Worm (Caenorhabditis elegans) whole organism, late embryonic: ENCODE data around the gene egl-3.

Experiments
- C08G9.2 ChIP-seq: sonication (generic microtip); optimal IDR thresholded peaks from 2 replicates; lab custom pipeline; 2016; ENCODE audit warnings: mild to moderate bottlenecking, missing genetic modification characterization, moderate library complexity, missing compliant biosample characterization
- F13H6.1 ChIP-seq: sonication (generic microtip); optimal IDR thresholded peaks from 2 replicates; lab custom pipeline; 2016; ENCODE audit warnings: missing genetic modification characterization, missing compliant biosample characterization
- K02D7.2 ChIP-seq: sonication (generic microtip); optimal IDR thresholded peaks from 2 replicates; lab custom pipeline; 2017; ENCODE audit warnings: mild to moderate bottlenecking, missing genetic modification characterization, missing compliant biosample characterization
- T23F11.4 ChIP-seq: fragments of 200-800 bp; sonication (Bioruptor generic); optimal IDR thresholded peaks from 2 replicates; lab custom pipeline; 2018; ENCODE audit warnings: mild to moderate bottlenecking, missing genetic modification characterization, missing compliant biosample characterization
- ahr-1 ChIP-seq: sonication (generic microtip); optimal IDR thresholded peaks from 2 replicates; lab custom pipeline; 2016; ENCODE audit warnings: missing genetic modification characterization, missing compliant biosample characterization
- ama-1 ChIP-seq: fragments of 150-350 bp; optimal IDR thresholded peaks from 2 replicates; lab custom pipeline; 2014
- ceh-18 ChIP-seq: sonication (generic microtip); optimal IDR thresholded peaks from 2 replicates; lab custom pipeline; 2016; ENCODE audit warnings: missing genetic modification characterization, missing compliant biosample characterization
- ceh-19 ChIP-seq: fragments of 200-800 bp; sonication (Bioruptor generic); optimal IDR thresholded peaks from 2 replicates; lab custom pipeline; 2018; ENCODE audit warnings: mild to moderate bottlenecking, missing genetic modification characterization, missing compliant biosample characterization
- ceh-22 ChIP-seq: sonication (generic microtip); optimal IDR thresholded peaks from 2 replicates; lab custom pipeline; 2017; ENCODE audit warnings: missing biosample characterization, missing genetic modification characterization
- ceh-24 ChIP-seq: sonication (generic microtip); optimal IDR thresholded peaks from 2 replicates; lab custom pipeline; 2016; ENCODE audit warnings: mild to moderate bottlenecking, missing genetic modification characterization, missing compliant biosample characterization
- ceh-34 ChIP-seq: sonication (generic microtip); optimal IDR thresholded peaks from 2 replicates; lab custom pipeline; 2016; ENCODE audit warnings: mild to moderate bottlenecking, missing genetic modification characterization, missing compliant biosample characterization
- ceh-45 ChIP-seq: fragments of 200-800 bp; sonication (Bioruptor generic); IDR thresholded peaks from 2 replicates; pipeline ENCODE4 v1.3.6; 2022; ENCODE audit warnings: missing genetic modification reagents, missing genetic modification characterization, missing compliant biosample characterization
- ceh-48 ChIP-seq: sonication (generic microtip); optimal IDR thresholded peaks from 2 replicates; lab custom pipeline; 2016; ENCODE audit warnings: missing genetic modification characterization, inconsistent platforms, missing compliant biosample characterization
- ceh-9 ChIP-seq: sonication (generic microtip); optimal IDR thresholded peaks from 2 replicates; lab custom pipeline; 2016; ENCODE audit warnings: mild to moderate bottlenecking, missing genetic modification characterization, inconsistent platforms, missing compliant biosample characterization
- che-1 ChIP-seq: sonication (generic microtip); optimal IDR thresholded peaks from 2 replicates; lab custom pipeline; 2016; ENCODE audit warnings: mild to moderate bottlenecking, missing genetic modification characterization, missing compliant biosample characterization
- elt-2 ChIP-seq: sonication (generic microtip); optimal IDR thresholded peaks from 2 replicates; lab custom pipeline; 2016; ENCODE audit warnings: missing genetic modification reagents, missing genetic modification characterization, missing compliant biosample characterization
- elt-4 ChIP-seq: sonication (generic microtip); optimal IDR thresholded peaks from 2 replicates; lab custom pipeline; 2016; ENCODE audit warnings: missing genetic modification characterization, missing compliant biosample characterization
- fkh-6 ChIP-seq: sonication (generic microtip); optimal IDR thresholded peaks from 2 replicates; lab custom pipeline; 2016; ENCODE audit warnings: missing genetic modification characterization, missing compliant biosample characterization
- hlh-13 ChIP-seq: fragments of 200-800 bp; sonication (Bioruptor generic); optimal IDR thresholded peaks from 2 replicates; lab custom pipeline; 2018; ENCODE audit warnings: mild to moderate bottlenecking, missing genetic modification characterization, missing compliant biosample characterization
- hlh-15 ChIP-seq: sonication (generic microtip); optimal IDR thresholded peaks from 2 replicates; lab custom pipeline; 2016; ENCODE audit warnings: missing genetic modification characterization, missing compliant biosample characterization
- hlh-30 ChIP-seq: sonication (generic microtip); optimal IDR thresholded peaks from 2 replicates; lab custom pipeline; 2017; ENCODE audit warnings: antibody characterized with exemption, missing genetic modification characterization, missing compliant biosample characterization; ENCODE audit not compliant: insufficient read depth
- hlh-6 ChIP-seq: sonication (generic microtip); optimal IDR thresholded peaks from 2 replicates; lab custom pipeline; 2016; ENCODE audit warnings: missing genotype, missing genetic modification characterization, missing compliant biosample characterization
- lim-6 ChIP-seq: sonication (generic microtip); optimal IDR thresholded peaks from 2 replicates; lab custom pipeline; 2016; ENCODE audit warnings: missing genetic modification characterization, missing compliant biosample characterization
- madf-2 ChIP-seq: sonication (generic microtip); optimal IDR thresholded peaks from 2 replicates; lab custom pipeline; 2017; ENCODE audit warnings: missing genetic modification characterization, missing compliant biosample characterization
- mec-3 ChIP-seq: sonication (generic microtip); optimal IDR thresholded peaks from 2 replicates; lab custom pipeline; 2016; ENCODE audit warnings: borderline replicate concordance, missing genetic modification characterization, missing compliant biosample characterization
- nfya-1 ChIP-seq: sonication (generic microtip); optimal IDR thresholded peaks from 2 replicates; lab custom pipeline; 2017; ENCODE audit warnings: missing genetic modification characterization, mild to moderate bottlenecking, missing compliant biosample characterization, antibody characterized with exemption, moderate library complexity
- nhr-232 ChIP-seq: sonication (generic microtip); optimal IDR thresholded peaks from 2 replicates; lab custom pipeline; 2016; ENCODE audit warnings: missing genetic modification characterization, missing compliant biosample characterization
- npax-4 ChIP-seq: sonication (generic microtip); optimal IDR thresholded peaks from 2 replicates; lab custom pipeline; 2016; ENCODE audit warnings: missing genetic modification characterization, missing compliant biosample characterization
- pag-3 ChIP-seq: sonication (generic microtip); optimal IDR thresholded peaks from 2 replicates; lab custom pipeline; 2016; ENCODE audit warnings: missing compliant biosample characterization, missing genetic modification characterization, borderline replicate concordance
- pha-4 ChIP-seq: fragments of 150-350 bp; optimal IDR thresholded peaks from 2 replicates; lab custom pipeline; 2018; ENCODE audit warnings: missing biosample characterization, missing genetic modification reagents, missing genetic modification characterization
- pqm-1 ChIP-seq: sonication (generic microtip); optimal IDR thresholded peaks from 2 replicates; lab custom pipeline; 2016; ENCODE audit warnings: missing genetic modification characterization, missing compliant biosample characterization
- pros-1 ChIP-seq: fragments of 150-350 bp; optimal IDR thresholded peaks from 2 replicates; lab custom pipeline; 2014; ENCODE audit warnings: missing biosample characterization, missing genetic modification reagents, missing genetic modification characterization
- ref-2 ChIP-seq: sonication (generic microtip); optimal IDR thresholded peaks from 2 replicates; lab custom pipeline; 2016; ENCODE audit warnings: missing genetic modification characterization, missing compliant biosample characterization
- rnt-1 ChIP-seq: sonication (generic microtip); optimal IDR thresholded peaks from 2 replicates; lab custom pipeline; 2016; ENCODE audit warnings: missing genetic modification characterization, missing compliant biosample characterization
- sdc-2 ChIP-seq: sonication (generic microtip); optimal IDR thresholded peaks from 2 replicates; lab custom pipeline; 2016; ENCODE audit warnings: missing genotype, missing genetic modification characterization, missing compliant biosample characterization
- syd-9 ChIP-seq: sonication (generic microtip); optimal IDR thresholded peaks from 2 replicates; lab custom pipeline; 2016; ENCODE audit warnings: mild to moderate bottlenecking, missing genetic modification characterization, moderate library complexity, missing compliant biosample characterization
- unc-86 ChIP-seq: sonication (generic microtip); optimal IDR thresholded peaks from 2 replicates; lab custom pipeline; 2016; ENCODE audit warnings: missing genetic modification characterization, missing compliant biosample characterization
- zip-5 ChIP-seq: sonication (generic microtip); optimal IDR thresholded peaks from 2 replicates; lab custom pipeline; 2016; ENCODE audit warnings: missing genetic modification characterization, missing compliant biosample characterization

The egl-3 gene

ce11 chrV:10173653-10174052 is at the start of gene egl-3:
Gene egl-3, minus strand, starts transcription at chrV:10173753.
- no peak for TF ChIP-seq ceh-22 (tag; lab: Kevin White, UChicago)
- TF ChIP-seq T23F11.4 = no peak
- TF ChIP-seq nfya-1 (tag; lab: Kevin White, UChicago) = no peak
- TF ChIP-seq C08G9.2 (tag; lab: Kevin White, UChicago) = no peak
- no peak for TF ChIP-seq hlh-13 (GFP tag; lab: Kevin White, UChicago)
- no peak for TF ChIP-seq ama-1 (lab: Kevin White, UChicago)
- TF ChIP-seq hlh-6 (tag; lab: Kevin White, UChicago) = no peak
- no peak for TF ChIP-seq elt-2
- TF ChIP-seq ref-2 (tag; lab: Kevin White, UChicago) = no peak
- no peak for TF ChIP-seq ceh-19 (GFP tag; lab: Kevin White, UChicago)
- TF ChIP-seq ceh-48 (tag; lab: Kevin White, UChicago) = no peak
- no peak for TF ChIP-seq hlh-30
- no peak for TF ChIP-seq mec-3 (tag; lab: Kevin White, UChicago)

DNA sequence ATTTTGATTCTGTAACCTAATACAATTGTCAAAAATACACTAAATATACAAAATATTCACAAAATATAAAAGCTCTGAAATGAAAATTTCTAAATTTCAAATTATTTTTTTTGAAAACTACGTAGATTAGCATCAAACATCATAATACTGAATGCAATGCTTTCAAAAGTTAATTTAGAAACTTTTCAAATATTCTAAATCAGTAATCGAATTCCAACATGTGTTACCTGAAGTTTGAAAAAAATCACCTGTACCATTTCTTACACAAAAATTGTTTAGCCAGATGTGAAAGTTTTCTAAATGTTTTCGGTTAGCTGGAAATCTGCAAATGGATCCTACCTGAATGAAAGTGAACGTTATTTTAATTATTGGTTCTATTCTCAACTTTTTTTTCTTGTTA is 48.5 kb upstream of the egl-3 start, which contains the start of gene C12D8.20:
TSS of gene C12D8.20 (plus strand) at position 301 of the 400 bp plus-strand sequence.
- TF ChIP-seq pag-3 (no peak), elt-2 (no peak), K02D7.2 (tag; lab: Kevin White, UChicago) (no peak), ceh-9 (tag; lab: Kevin White, UChicago) (no peak), ceh-18 (tag; lab: Kevin White, UChicago) (no peak), ahr-1 (tag; lab: Kevin White, UChicago) (no peak), unc-86 (tag; lab: Kevin White, UChicago) (no peak), ceh-45 (GFP tag; lab: Robert Waterston, UW) (no peak)

DNA sequence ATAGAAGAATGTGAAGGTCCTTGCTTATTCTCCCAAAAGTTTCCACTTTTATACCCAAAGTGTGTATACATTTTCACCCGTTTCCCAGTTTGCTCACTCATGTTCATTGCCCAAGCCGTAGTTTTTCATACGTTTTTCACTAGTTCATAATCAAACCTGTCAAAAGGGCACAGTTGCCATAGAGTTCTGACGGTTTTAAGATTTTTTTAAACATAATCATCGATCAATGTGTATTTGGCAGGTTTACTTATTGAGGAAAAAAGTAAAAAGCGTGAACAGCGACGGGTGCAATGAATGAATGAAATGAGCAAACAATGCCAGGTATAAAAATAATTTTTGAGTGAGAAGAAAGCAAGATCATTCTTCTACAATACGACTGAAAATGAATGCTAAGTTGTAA is 47.8 kb upstream of the egl-3 start, which contains the start of the genes fipr-5 and fipr-9:
TSS of gene fipr-5 (minus strand) at position 101 of the 400 bp plus-strand sequence.
TSS of gene fipr-9 (plus strand) at position 346 of the 400 bp plus-strand sequence.
- TF ChIP-seq hlh-13 (GFP tag; lab: Kevin White, UChicago) = no peak
- no peak for TF ChIP-seq che-1
- TF ChIP-seq K02D7.2 (tag; lab: Kevin White, UChicago) = no peak
- TF ChIP-seq nhr-232 (tag; lab: Kevin White, UChicago) = no peak
- TF ChIP-seq hlh-15 (tag; lab: Kevin White, UChicago) = no peak
- no peak for TF ChIP-seq ceh-34
- no peak for TF ChIP-seq elt-4 (tag; lab: Kevin White, UChicago)
- no peak for TF ChIP-seq hlh-6 (tag; lab: Kevin White, UChicago)
- TF ChIP-seq rnt-1 (tag; lab: Kevin White, UChicago) = no peak
- TF ChIP-seq madf-2 (tag; lab: Kevin White, UChicago) = no peak
- TF ChIP-seq unc-86 (tag; lab: Kevin White, UChicago) = no peak
- no peak for TF ChIP-seq ref-2 (tag; lab: Kevin White, UChicago)
- TF ChIP-seq ceh-24 = no peak
- TF ChIP-seq, all 69 proteins: peak for 0

- no peak for TF ChIP-seq fkh-6 (tag; lab: Kevin White, UChicago)
- TF ChIP-seq npax-4 (tag; lab: Kevin White, UChicago) = no peak
- TF ChIP-seq ceh-24 = no peak
- TF ChIP-seq sdc-2 (tag; lab: Kevin White, UChicago) = no peak
- no peak for TF ChIP-seq T23F11.4
- no peak for TF ChIP-seq zip-5
- no peak for TF ChIP-seq F13H6.1 (tag; lab: Kevin White, UChicago)
- no peak for TF ChIP-seq pha-4 (tag; lab: Kevin White, UChicago)
- no peak for TF ChIP-seq lim-6 (tag; lab: Kevin White, UChicago)
- TF ChIP-seq ceh-19 (GFP tag; lab: Kevin White, UChicago) = no peak
- TF ChIP-seq pqm-1 (tag; lab: Kevin White, UChicago) = no peak
- TF ChIP-seq ahr-1 (tag; lab: Kevin White, UChicago) = no peak
- TF ChIP-seq mec-3 (tag; lab: Kevin White, UChicago) = no peak
- no peak for TF ChIP-seq ceh-22 (tag; lab: Kevin White, UChicago)
- TF ChIP-seq hlh-30 = no peak
- TF ChIP-seq nhr-232 (tag; lab: Kevin White, UChicago) = no peak
- TF ChIP-seq ref-2 (tag; lab: Kevin White, UChicago) = no peak
- TF ChIP-seq pros-1 (tag; lab: Kevin White, UChicago) = no peak
- TF ChIP-seq hlh-15 (tag; lab: Kevin White, UChicago) = no peak
- no peak for TF ChIP-seq syd-9
- TF ChIP-seq, all 69 proteins: peak for 0
Observed at ce11 chrV:10220605-10221004, 47.1 kb upstream of the egl-3 start, which contains the start of gene C12D8.13. Gene C12D8.13, minus strand, starts transcription at chrV:10220705.
